Worm (Caenorhabditis elegans): Measurements from ENCODE around the gene srsx-39.

ce11 chrV:15241259-15241658 lies 15.3 kb downstream of the srsx-39 start, which contains the start of gene chil-12:
- no peak for TF ChIP-seq jun-1 (tag; optimal IDR thresholded peaks at IDR 0.05)
- TF ChIP-seq nhr-41 (GFP tag; IDR thresholded peaks at IDR 0.05): no peak
- no peak for TF ChIP-seq ama-1 (optimal IDR thresholded peaks at IDR 0.05)

Measured in whole organism, L4 larva.